Worm (Caenorhabditis elegans) whole organism, L4 larva: Measurements from ENCODE around the gene mls-1.
A peak's percentile ranks its signal among the peaks of the same experiment; 100 is the strongest.

Experiments
- F10B5.3 ChIP-seq: sonication (generic microtip); optimal IDR thresholded peaks from 2 replicates; lab custom pipeline; 2016; ENCODE audit warnings: mild to moderate bottlenecking, missing genetic modification characterization, missing compliant biosample characterization
- F26F4.8 ChIP-seq: fragments of 200-800 bp; sonication (Bioruptor generic); conservative IDR thresholded peaks from 2 replicates; pipeline ENCODE4 v1.3.6; 2022; ENCODE audit warnings: missing genetic modification characterization, missing compliant biosample characterization
- F37D6.2 ChIP-seq: sonication (generic microtip); optimal IDR thresholded peaks from 2 replicates; lab custom pipeline; 2016; ENCODE audit warnings: mild to moderate bottlenecking, missing genetic modification characterization, missing compliant biosample characterization
- F49E8.2 ChIP-seq: sonication (generic microtip); optimal IDR thresholded peaks from 2 replicates; lab custom pipeline; 2016; ENCODE audit warnings: missing compliant biosample characterization, mild to moderate bottlenecking, missing genetic modification characterization, borderline replicate concordance
- R02D3.7 ChIP-seq: fragments of 150-350 bp; sonication (generic microtip); optimal IDR thresholded peaks from 3 replicates; lab custom pipeline; 2014; ENCODE audit warnings: missing biosample characterization, missing genetic modification characterization
- T20F7.1 ChIP-seq: fragments of 200-800 bp; sonication (Bioruptor generic); optimal IDR thresholded peaks from 2 replicates; lab custom pipeline; 2018; ENCODE audit warnings: mild to moderate bottlenecking, missing genetic modification characterization, missing compliant biosample characterization
- Y5F2A.4 ChIP-seq: fragments of 200-800 bp; sonication (Bioruptor generic); optimal IDR thresholded peaks from 2 replicates; lab custom pipeline; 2018; ENCODE audit warnings: mild to moderate bottlenecking, missing genetic modification characterization, missing compliant biosample characterization
- aha-1 ChIP-seq: fragments of 150-350 bp; peaks from one replicate; lab custom pipeline; 2014; ENCODE audit warnings: missing biosample characterization, missing genetic modification characterization
- ceh-28 ChIP-seq: fragments of 150-350 bp; optimal IDR thresholded peaks from 2 replicates; lab custom pipeline; 2014; ENCODE audit warnings: missing biosample characterization, missing genetic modification reagents, missing genetic modification characterization
- ceh-32 ChIP-seq: sonication (generic microtip); optimal IDR thresholded peaks from 2 replicates; lab custom pipeline; 2016; ENCODE audit warnings: mild to moderate bottlenecking, missing genetic modification characterization, missing compliant biosample characterization; ENCODE audit not compliant: poor library complexity
- ceh-44 ChIP-seq: fragments of 200-800 bp; sonication (Bioruptor generic); IDR thresholded peaks from 2 replicates; pipeline ENCODE4 v1.3.6; 2022; ENCODE audit warnings: missing genetic modification reagents, missing genetic modification characterization, missing compliant biosample characterization
- ceh-82 ChIP-seq: sonication (generic microtip); optimal IDR thresholded peaks from 2 replicates; lab custom pipeline; 2017; ENCODE audit warnings: missing biosample characterization, missing genetic modification characterization
- cey-2 ChIP-seq: sonication (generic microtip); optimal IDR thresholded peaks from 3 replicates; lab custom pipeline; 2017; ENCODE audit warnings: missing genetic modification characterization, mild to moderate bottlenecking, missing compliant biosample characterization, antibody characterized with exemption, borderline replicate concordance; ENCODE audit not compliant: insufficient read depth
- ctbp-1 ChIP-seq: fragments of 200-800 bp; sonication (Bioruptor generic); IDR thresholded peaks from 2 replicates; pipeline ENCODE4 v1.3.6; 2022; ENCODE audit warnings: missing genetic modification reagents, missing genetic modification characterization, missing compliant biosample characterization
- daf-12 ChIP-seq: fragments of 150-350 bp; optimal IDR thresholded peaks from 2 replicates; lab custom pipeline; 2014; ENCODE audit warnings: missing biosample characterization, missing genetic modification reagents, missing genetic modification characterization
- daf-16 ChIP-seq, 3 experiments: sonication (generic microtip); optimal IDR thresholded peaks; 2 replicates each; lab custom pipeline; 2016 to 2017; ENCODE audit warnings: missing genetic modification characterization in 3 of 3, missing genetic modification reagents in 3 of 3, mild to moderate bottlenecking in 2 of 3, missing compliant biosample characterization in 2 of 3, missing biosample characterization in 1 of 3, moderate library complexity in 1 of 3
- dmd-8 ChIP-seq: fragments of 200-800 bp; sonication (Bioruptor generic); IDR thresholded peaks from 2 replicates; pipeline ENCODE4 v1.3.6; 2022; ENCODE audit warnings: missing genetic modification characterization, missing compliant biosample characterization
- dpl-1 ChIP-seq: fragments of 150-350 bp; optimal IDR thresholded peaks from 2 replicates; lab custom pipeline; 2014; ENCODE audit warnings: missing biosample characterization, missing genetic modification reagents, missing genetic modification characterization
- duxl-1 ChIP-seq: sonication (generic microtip); optimal IDR thresholded peaks from 2 replicates; lab custom pipeline; 2016; ENCODE audit warnings: mild to moderate bottlenecking, missing genetic modification characterization, moderate library complexity, missing compliant biosample characterization; ENCODE audit not compliant: poor library complexity
- egl-27 ChIP-seq: sonication (generic microtip); optimal IDR thresholded peaks from 3 replicates; lab custom pipeline; 2017; ENCODE audit warnings: missing biosample characterization, missing genetic modification reagents, missing genetic modification characterization
- gei-8 ChIP-seq: fragments of 200-800 bp; sonication (Bioruptor generic); optimal IDR thresholded peaks from 2 replicates; lab custom pipeline; 2018; ENCODE audit warnings: mild to moderate bottlenecking, missing genetic modification characterization, missing compliant biosample characterization
- hlh-11 ChIP-seq: fragments of 200-800 bp; sonication (Bioruptor generic); optimal IDR thresholded peaks from 2 replicates; lab custom pipeline; 2018; ENCODE audit warnings: mild to moderate bottlenecking, missing genetic modification characterization, missing compliant biosample characterization
- lim-7 ChIP-seq: fragments of 200-800 bp; sonication (Bioruptor generic); IDR thresholded peaks from 2 replicates; pipeline ENCODE4 v1.3.6; 2022; ENCODE audit warnings: missing genetic modification characterization, missing compliant biosample characterization
- lin-15B ChIP-seq: fragments of 150-350 bp; sonication (generic microtip); optimal IDR thresholded peaks from 3 replicates; lab custom pipeline; 2014; ENCODE audit warnings: missing biosample characterization, missing genetic modification characterization
- lin-29 ChIP-seq: fragments of 200-800 bp; sonication (Bioruptor generic); IDR thresholded peaks from 2 replicates; pipeline ENCODE4 v1.3.6; 2022; ENCODE audit warnings: missing genetic modification reagents, missing genetic modification characterization, missing compliant biosample characterization
- lin-38 ChIP-seq: fragments of 200-800 bp; sonication (Bioruptor generic); IDR thresholded peaks from 2 replicates; pipeline ENCODE4 v1.3.6; 2022; ENCODE audit warnings: missing genetic modification reagents, missing genetic modification characterization, missing compliant biosample characterization
- madf-9 ChIP-seq: fragments of 200-800 bp; sonication (Bioruptor generic); conservative IDR thresholded peaks from 2 replicates; pipeline ENCODE4 v1.3.6; 2022; ENCODE audit warnings: missing genetic modification reagents, missing genetic modification characterization, missing compliant biosample characterization
- mdl-1 ChIP-seq, 2 experiments: fragments of 150-350 bp in 1 of 2; sonication (generic microtip) in 1 of 2; optimal IDR thresholded peaks; 2 replicates each; lab custom pipeline; 2014 to 2017; ENCODE audit warnings: missing biosample characterization in 2 of 2, missing genetic modification characterization in 2 of 2
- mep-1 ChIP-seq: fragments of 150-350 bp; sonication (generic microtip); optimal IDR thresholded peaks from 3 replicates; lab custom pipeline; 2014; ENCODE audit warnings: missing biosample characterization, missing genetic modification characterization
- mes-2 ChIP-seq: sonication (generic microtip); optimal IDR thresholded peaks from 2 replicates; lab custom pipeline; 2016; ENCODE audit warnings: missing genotype, mild to moderate bottlenecking, missing genetic modification characterization, missing compliant biosample characterization; ENCODE audit not compliant: poor library complexity, severe bottlenecking
- mxl-3 ChIP-seq: fragments of 200-800 bp; sonication (Bioruptor generic); optimal IDR thresholded peaks from 2 replicates; lab custom pipeline; 2018; ENCODE audit warnings: mild to moderate bottlenecking, missing genetic modification characterization, missing compliant biosample characterization
- nhr-11 ChIP-seq: fragments of 150-350 bp; optimal IDR thresholded peaks from 2 replicates; lab custom pipeline; 2014; ENCODE audit warnings: missing biosample characterization, missing genetic modification characterization
- nhr-28 ChIP-seq: fragments of 150-350 bp; optimal IDR thresholded peaks from 2 replicates; lab custom pipeline; 2014; ENCODE audit warnings: missing biosample characterization, missing genetic modification characterization
- nhr-41 ChIP-seq: fragments of 200-800 bp; sonication (Bioruptor generic); IDR thresholded peaks from 2 replicates; pipeline ENCODE4 v1.3.6; 2022; ENCODE audit warnings: missing genetic modification reagents, missing genetic modification characterization, missing compliant biosample characterization
- nhr-42 ChIP-seq: fragments of 200-800 bp; sonication (Bioruptor generic); IDR thresholded peaks from 2 replicates; pipeline ENCODE4 v1.3.6; 2022; ENCODE audit warnings: missing genetic modification characterization, missing compliant biosample characterization
- nhr-48 ChIP-seq: sonication (generic microtip); optimal IDR thresholded peaks from 2 replicates; lab custom pipeline; 2016; ENCODE audit warnings: mild to moderate bottlenecking, missing genetic modification characterization, missing compliant biosample characterization
- nhr-76 ChIP-seq: fragments of 150-350 bp; optimal IDR thresholded peaks from 2 replicates; lab custom pipeline; 2014; ENCODE audit warnings: missing biosample characterization, missing genetic modification characterization
- pha-4 ChIP-seq, 2 experiments: fragments of 150-350 bp in 1 of 2; fragments of 200-800 bp in 1 of 2; sonication (Bioruptor generic) in 1 of 2; IDR thresholded peaks in 1 of 2; optimal IDR thresholded peaks in 1 of 2; 2 replicates each; pipeline versions ENCODE4 v1.3.6 to Lab custom; 2014 to 2022; ENCODE audit warnings: missing genetic modification characterization in 2 of 2, missing genetic modification reagents in 2 of 2, missing biosample characterization in 1 of 2, missing compliant biosample characterization in 1 of 2
- php-3 ChIP-seq: fragments of 200-800 bp; sonication (Bioruptor generic); IDR thresholded peaks from 2 replicates; pipeline ENCODE4 v1.3.6; 2022; ENCODE audit warnings: missing genetic modification reagents, missing genetic modification characterization, missing compliant biosample characterization
- pqm-1 ChIP-seq: sonication (generic microtip); optimal IDR thresholded peaks from 2 replicates; lab custom pipeline; 2017; ENCODE audit warnings: missing biosample characterization, missing genetic modification characterization
- saeg-2 ChIP-seq: fragments of 200-800 bp; sonication (Bioruptor generic); IDR thresholded peaks from 2 replicates; pipeline ENCODE4 v1.3.6; 2022; ENCODE audit warnings: missing genetic modification reagents, missing genetic modification characterization, missing compliant biosample characterization
- skn-1 ChIP-seq: fragments of 150-350 bp; optimal IDR thresholded peaks from 2 replicates; lab custom pipeline; 2014; ENCODE audit warnings: missing biosample characterization, missing genetic modification characterization
- snpc-1.2 ChIP-seq: fragments of 200-800 bp; sonication (Bioruptor generic); IDR thresholded peaks from 2 replicates; pipeline ENCODE4 v1.3.6; 2022; ENCODE audit warnings: missing genetic modification reagents, missing genetic modification characterization, missing compliant biosample characterization
- spr-1 ChIP-seq: sonication (generic microtip); optimal IDR thresholded peaks from 2 replicates; lab custom pipeline; 2016; ENCODE audit warnings: mild to moderate bottlenecking, missing genetic modification characterization, missing compliant biosample characterization
- spr-3 ChIP-seq: fragments of 200-800 bp; sonication (Bioruptor generic); optimal IDR thresholded peaks from 2 replicates; lab custom pipeline; 2018; ENCODE audit warnings: mild to moderate bottlenecking, missing genetic modification characterization, missing compliant biosample characterization
- vab-7 ChIP-seq: fragments of 200-800 bp; sonication (Bioruptor generic); IDR thresholded peaks from 2 replicates; pipeline ENCODE4 v1.3.6; 2022; ENCODE audit warnings: missing genetic modification reagents, missing genetic modification characterization, missing compliant biosample characterization
- zip-11 ChIP-seq: fragments of 200-800 bp; sonication (Bioruptor generic); IDR thresholded peaks from 2 replicates; pipeline ENCODE4 v1.3.6; 2022; ENCODE audit warnings: missing genetic modification characterization, missing compliant biosample characterization
- ztf-11 ChIP-seq: fragments of 150-350 bp; optimal IDR thresholded peaks from 2 replicates; lab custom pipeline; 2014; ENCODE audit warnings: missing biosample characterization, missing genetic modification characterization

mls-1 gene

ce11 chrIII:7494850-7495314 lies 34.7 kb downstream of the mls-1 start (continued):
- TF ChIP-seq php-3 (GFP tag; lab: Robert Waterston, UW) (0 out of 2 replicates have a peak, but pooled peaks have one; percentile 5), spr-3 (GFP tag; lab: Kevin White, UChicago) (peak; percentile 58), lin-38 (peak; percentile 70), ceh-32 (no peak), lin-15B (tag; lab: Kevin White, UChicago) (no peak), cey-2 (tag; lab: Kevin White, UChicago) (no peak), ceh-82 (tag; lab: Kevin White, UChicago) (no peak), F37D6.2 (tag; lab: Kevin White, UChicago) (no peak), snpc-1.2 (GFP tag; lab: Robert Waterston, UW) (no peak), gei-8 (peak; percentile 67), mxl-3 (GFP tag; lab: Kevin White, UChicago) (no peak), lim-7 (peak; percentile 17; the same call in 1 of the 2 replicates), dpl-1 (GFP tag; lab: Kevin White, UChicago) (no peak), hlh-11 (tag; lab: Kevin White, UChicago) (no peak), nhr-11 (no peak), nhr-28 (tag; lab: Kevin White, UChicago) (no peak), F10B5.3 (tag; lab: Kevin White, UChicago) (no peak), R02D3.7 (tag; lab: Kevin White, UChicago) (no peak), nhr-76 (no peak), vab-7 (GFP tag; lab: Robert Waterston, UW) (no peak), daf-12 (no peak), saeg-2 (GFP tag; lab: Robert Waterston, UW) (peak; percentile 46; the same call in 1 of the 2 replicates), pqm-1 (tag; lab: Kevin White, UChicago) (no peak), Y5F2A.4 (GFP tag; lab: Kevin White, UChicago) (peak; percentile 51), dmd-8 (0 out of 2 replicates have a peak, but pooled peaks have one; percentile 46), ceh-44 (GFP tag; lab: Robert Waterston, UW) (no peak), F26F4.8 (GFP tag; lab: Robert Waterston, UW) (no peak), daf-16 (GFP tag; optimal IDR thresholded peaks at IDR 0.05; lab: Kevin White, UChicago) (peak in 1 of 2 experiments; percentile 58), daf-16 (tag; optimal IDR thresholded peaks at IDR 0.05; lab: Kevin White, UChicago) (peak; percentile 9), madf-9 (GFP tag; lab: Robert Waterston, UW) (0 out of 2 replicates have a peak, but pooled peaks have one; percentile 22), egl-27 (tag; lab: Kevin White, UChicago) (no peak), nhr-48 (tag; lab: Kevin White, UChicago) (no peak), ctbp-1 (peak; percentile 49; the same call in 1 of the 2 replicates), pha-4 (GFP tag; IDR thresholded peaks at IDR 0.05; lab: Robert Waterston, UW) (no peak; the same call in 1 of the 2 replicates), pha-4 (tag; optimal IDR thresholded peaks at IDR 0.05; lab: Kevin White, UChicago) (no peak), T20F7.1 (GFP tag; lab: Kevin White, UChicago) (no peak), mep-1 (tag; lab: Kevin White, UChicago) (no peak), nhr-41 (no peak), spr-1 (tag; lab: Kevin White, UChicago) (no peak), ztf-11 (tag; lab: Kevin White, UChicago) (no peak), aha-1 (peak; percentile 43), mes-2 (peak; percentile 44), ceh-28 (tag; lab: Kevin White, UChicago) (no peak), zip-11 (no peak), nhr-42 (GFP tag; lab: Robert Waterston, UW) (0 out of 2 replicates have a peak, but pooled peaks have one; percentile 37), mdl-1 (tag; optimal IDR thresholded peaks at IDR 0.05; lab: Kevin White, UChicago) (no peak), lin-29 (no peak), F49E8.2 (tag; lab: Kevin White, UChicago) (peak; percentile 72), skn-1 (tag; lab: Kevin White, UChicago) (no peak), duxl-1 (tag; lab: Kevin White, UChicago) (peak; percentile 30)
